Fruit fly (Drosophila melanogaster): ENCODE measurements around the gene Cdc7.

Cdc7 gene

DNA sequence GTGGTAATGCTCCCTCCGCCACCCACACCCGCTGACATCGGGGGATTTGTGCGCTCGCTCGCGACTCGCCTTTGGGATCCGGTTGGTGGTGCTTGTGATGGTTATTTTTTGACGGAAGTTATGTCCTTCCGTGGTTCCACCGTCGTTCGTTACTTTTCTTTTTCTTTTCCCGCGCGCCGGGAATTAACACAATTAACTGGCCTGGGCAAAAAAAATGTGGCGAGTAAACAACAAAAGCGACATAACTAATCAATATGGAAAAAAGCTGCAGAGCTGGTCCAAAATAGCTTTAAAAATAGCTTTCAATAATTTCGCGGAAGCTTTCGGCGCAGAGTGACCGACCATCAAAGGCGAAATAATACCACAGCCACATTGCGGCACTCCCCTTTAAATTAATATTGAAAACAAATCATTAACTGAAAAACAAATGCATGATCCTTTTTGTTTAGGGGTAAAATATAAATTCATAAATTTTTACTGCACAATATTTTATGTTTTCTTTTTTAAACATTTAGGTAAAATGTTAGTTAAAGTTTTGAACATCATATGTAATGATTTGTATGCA, 44.0 kb downstream of the Cdc7 start, which contains the start of gene CG14440:
Gene CG14440, minus strand, starts transcription at position 320 of the 565 bp plus-strand sequence.
- TF ChIP-seq brk (GFP tag; optimal IDR thresholded peaks at IDR 0.05) = no peak
- no peak for TF ChIP-seq dl (GFP tag; optimal IDR thresholded peaks at IDR 0.05; ENCODE audit: insufficient read depth in 1 of 2, partially characterized antibody in 2 of 2)
- TF ChIP-seq GATAd (GFP tag; optimal IDR thresholded peaks at IDR 0.05) = no peak
- TF ChIP-seq Rel (GFP tag; optimal IDR thresholded peaks at IDR 0.05) = no peak
- TF ChIP-seq Rel (tag; optimal IDR thresholded peaks at IDR 0.05) = peak; percentile 81
- TF ChIP-seq woc (GFP tag; optimal IDR thresholded peaks at IDR 0.05) = no peak

- peak; percentile 100 for TF ChIP-seq fru (GFP tag; optimal IDR thresholded peaks at IDR 0.05)
- no peak for TF ChIP-seq pan (optimal IDR thresholded peaks at IDR 0.05)
- TF ChIP-seq woc (GFP tag; optimal IDR thresholded peaks at IDR 0.05) = peak; percentile 93
- no peak for TF ChIP-seq Dif (GFP tag; optimal IDR thresholded peaks at IDR 0.05; ENCODE audit: partially characterized antibody)
- no peak for TF ChIP-seq usp (GFP tag; optimal IDR thresholded peaks at IDR 0.05)
- TF ChIP-seq dl (GFP tag; optimal IDR thresholded peaks at IDR 0.05; ENCODE audit: insufficient read depth in 1 of 2, partially characterized antibody in 2 of 2) = no peak
- peak; percentile 3 for TF ChIP-seq dmrt93B (GFP tag; optimal IDR thresholded peaks at IDR 0.05)
- no peak for TF ChIP-seq Vsx2 (GFP tag; optimal IDR thresholded peaks at IDR 0.05; ENCODE audit: partially characterized antibody)
- TF ChIP-seq jim (GFP tag; optimal IDR thresholded peaks at IDR 0.05) = no peak
- peak; percentile 21 for TF ChIP-seq sage (GFP tag; optimal IDR thresholded peaks at IDR 0.05)
- TF ChIP-seq CrebA (GFP tag; optimal IDR thresholded peaks at IDR 0.05; ENCODE audit: borderline replicate concordance) = no peak
- no peak for TF ChIP-seq dsf (GFP tag; optimal IDR thresholded peaks at IDR 0.05; ENCODE audit: borderline replicate concordance)
- TF ChIP-seq GATAd (GFP tag; optimal IDR thresholded peaks at IDR 0.05) = no peak
- TF ChIP-seq h (GFP tag; optimal IDR thresholded peaks at IDR 0.05) = peak; percentile 66
- TF ChIP-seq tai (GFP tag; optimal IDR thresholded peaks at IDR 0.05) = no peak
- no peak for TF ChIP-seq Hr83 (GFP tag; optimal IDR thresholded peaks at IDR 0.05; ENCODE audit: poor library complexity, severe bottlenecking)
- peak; percentile 17 for TF ChIP-seq CG9705 (GFP tag; optimal IDR thresholded peaks at IDR 0.05)
- TF ChIP-seq Hr78 (GFP tag; optimal IDR thresholded peaks at IDR 0.05) = no peak
- peak; percentile 57 for TF ChIP-seq br (GFP tag; optimal IDR thresholded peaks at IDR 0.05)
- TF ChIP-seq Rel (GFP tag; optimal IDR thresholded peaks at IDR 0.05) = peak; percentile 57
- peak; percentile 21 for TF ChIP-seq Rel (tag; optimal IDR thresholded peaks at IDR 0.05)
- TF ChIP-seq HLH106 (tag; optimal IDR thresholded peaks at IDR 0.05) = peak; percentile 50
- TF ChIP-seq sv (GFP tag; optimal IDR thresholded peaks at IDR 0.05) = peak; percentile 34
- peak; percentile 39 for TF ChIP-seq ey (GFP tag; optimal IDR thresholded peaks at IDR 0.05)
- TF ChIP-seq Myc (optimal IDR thresholded peaks at IDR 0.05) = peak; percentile 71
- no peak for TF ChIP-seq Abd-B (GFP tag; optimal IDR thresholded peaks at IDR 0.05)
- TF ChIP-seq Jra (GFP tag; optimal IDR thresholded peaks at IDR 0.05) = no peak
- TF ChIP-seq lola (GFP tag; optimal IDR thresholded peaks at IDR 0.05) = no peak
- TF ChIP-seq Hnf4 (GFP tag; optimal IDR thresholded peaks at IDR 0.05) = peak; percentile 45
- peak; percentile 69 for TF ChIP-seq psq (GFP tag; optimal IDR thresholded peaks at IDR 0.05)
- no peak for TF ChIP-seq Dfd (GFP tag; optimal IDR thresholded peaks at IDR 0.05)
- TF ChIP-seq foxo (GFP tag; optimal IDR thresholded peaks at IDR 0.05) = peak in 1 of 2 experiments; percentile 51
- TF ChIP-seq Sp1 (GFP tag; optimal IDR thresholded peaks at IDR 0.05) = peak; percentile 73
- peak; percentile 47 for TF ChIP-seq CG32264 (GFP tag; optimal IDR thresholded peaks at IDR 0.05)
- peak; percentile 65 for TF ChIP-seq rgr (GFP tag; optimal IDR thresholded peaks at IDR 0.05)
- TF ChIP-seq OdsH (GFP tag; optimal IDR thresholded peaks at IDR 0.05) = peak; percentile 40
- TF ChIP-seq Mio (GFP tag; optimal IDR thresholded peaks at IDR 0.05) = no peak
- peak; percentile 44 for TF ChIP-seq brk (GFP tag; optimal IDR thresholded peaks at IDR 0.05)
- no peak for TF ChIP-seq N (GFP tag; optimal IDR thresholded peaks at IDR 0.05)
Observed at dm6 chrX:6699255-6699885, 45.0 kb downstream of the Cdc7 start, which contains the start of gene CG14441. Gene CG14441, plus strand, starts transcription at chrX:6699508.

Data from whole organism, wandering third instar larva.